Worm (Caenorhabditis elegans): ENCODE results near the gene F59F5.7.

Gene F59F5.7

ce11 chrX:10596420-10596907 is 37.2 kb downstream of the F59F5.7 start:
- TF ChIP-seq nhr-12 (tag; optimal IDR thresholded peaks at IDR 0.05) (no peak), ama-1 (optimal IDR thresholded peaks at IDR 0.05) (no peak), dmd-4 (tag; optimal IDR thresholded peaks at IDR 0.05) (no peak), C34F6.9 (tag; optimal IDR thresholded peaks at IDR 0.05) (no peak), nhr-77 (tag; optimal IDR thresholded peaks at IDR 0.05) (no peak), R02D3.7 (tag; optimal IDR thresholded peaks at IDR 0.05) (no peak), lsy-2 (tag; optimal IDR thresholded peaks at IDR 0.05) (no peak), mab-5 (tag; optimal IDR thresholded peaks at IDR 0.05) (peak; percentile 15), crh-2 (tag; optimal IDR thresholded peaks at IDR 0.05) (no peak), sma-9 (GFP tag; optimal IDR thresholded peaks at IDR 0.05) (no peak), sma-9 (tag; optimal IDR thresholded peaks at IDR 0.05) (no peak), sem-4 (tag; optimal IDR thresholded peaks at IDR 0.05) (peak; percentile 2), lin-11 (tag; optimal IDR thresholded peaks at IDR 0.05) (no peak), nhr-11 (tag; optimal IDR thresholded peaks at IDR 0.05) (no peak), snpc-4 (tag; optimal IDR thresholded peaks at IDR 0.05) (no peak)

ce11 chrX:10597554-10598191 is 38.4 kb downstream of the F59F5.7 start:
- TF ChIP-seq nhr-77 (tag; optimal IDR thresholded peaks at IDR 0.05) (no peak), mab-5 (tag; optimal IDR thresholded peaks at IDR 0.05) (peak; percentile 8), snpc-4 (tag; optimal IDR thresholded peaks at IDR 0.05) (no peak), skn-1 (tag; optimal IDR thresholded peaks at IDR 0.05) (no peak), egl-27 (tag; optimal IDR thresholded peaks at IDR 0.05) (no peak), lin-13 (GFP tag; optimal IDR thresholded peaks at IDR 0.05) (no peak), ztf-1 (GFP tag; conservative IDR thresholded peaks at IDR 0.05) (no peak), nhr-129 (tag; optimal IDR thresholded peaks at IDR 0.05) (peak; percentile 43), ZK546.5 (tag; optimal IDR thresholded peaks at IDR 0.05) (no peak), mdl-1 (tag; optimal IDR thresholded peaks at IDR 0.05) (no peak), sma-3 (GFP tag; optimal IDR thresholded peaks at IDR 0.05) (no peak), nhr-6 (tag; optimal IDR thresholded peaks at IDR 0.05) (no peak), F13H6.1 (tag; optimal IDR thresholded peaks at IDR 0.05) (peak; percentile 57), ztf-4 (tag; optimal IDR thresholded peaks at IDR 0.05) (no peak), sem-4 (tag; optimal IDR thresholded peaks at IDR 0.05) (no peak), blmp-1 (tag; optimal IDR thresholded peaks at IDR 0.05; ENCODE audit: insufficient read depth) (no peak), sma-9 (GFP tag; optimal IDR thresholded peaks at IDR 0.05) (peak; percentile 35), sma-9 (tag; optimal IDR thresholded peaks at IDR 0.05) (no peak), aly-2 (tag; optimal IDR thresholded peaks at IDR 0.05) (no peak), nhr-23 (tag; optimal IDR thresholded peaks at IDR 0.05) (no peak), ceh-82 (tag; optimal IDR thresholded peaks at IDR 0.05) (no peak), lsy-2 (tag; optimal IDR thresholded peaks at IDR 0.05) (peak in 1 of 2 experiments; percentile 12), mbf-1 (tag; optimal IDR thresholded peaks at IDR 0.05) (no peak), lin-39 (tag; optimal IDR thresholded peaks at IDR 0.05) (peak; percentile 31), nhr-11 (tag; optimal IDR thresholded peaks at IDR 0.05) (no peak), fos-1 (tag; optimal IDR thresholded peaks at IDR 0.05) (peak; percentile 25), unc-55 (GFP tag; optimal IDR thresholded peaks at IDR 0.05) (peak; percentile 12), ceh-16 (tag; optimal IDR thresholded peaks at IDR 0.05) (peak; percentile 57), C34F6.9 (tag; optimal IDR thresholded peaks at IDR 0.05) (peak; percentile 50), peb-1 (tag; optimal IDR thresholded peaks at IDR 0.05) (no peak), nhr-12 (tag; optimal IDR thresholded peaks at IDR 0.05) (no peak), dmd-4 (tag; optimal IDR thresholded peaks at IDR 0.05) (no peak), gmeb-1 (tag; optimal IDR thresholded peaks at IDR 0.05) (no peak), nhr-10 (tag; optimal IDR thresholded peaks at IDR 0.05) (no peak), nhr-237 (tag; optimal IDR thresholded peaks at IDR 0.05) (no peak), R02D3.7 (tag; optimal IDR thresholded peaks at IDR 0.05) (no peak), elt-1 (tag; optimal IDR thresholded peaks at IDR 0.05) (no peak), ama-1 (optimal IDR thresholded peaks at IDR 0.05) (no peak), crh-2 (tag; optimal IDR thresholded peaks at IDR 0.05) (no peak), ztf-11 (tag; optimal IDR thresholded peaks at IDR 0.05) (no peak), nhr-25 (tag; optimal IDR thresholded peaks at IDR 0.05) (no peak), elt-3 (tag; optimal IDR thresholded peaks at IDR 0.05) (no peak), lin-11 (tag; optimal IDR thresholded peaks at IDR 0.05) (no peak)

All from whole organism, L2 larva.